Worm (Caenorhabditis elegans) whole organism, L4 larva: ENCODE results near the gene duxl-1.

Experiments
- D1046.2 ChIP-seq: fragments of 200-800 bp; sonication (Bioruptor generic); IDR thresholded peaks from 2 replicates; pipeline ENCODE4 v1.3.6; 2022; ENCODE audit warnings: missing genetic modification characterization, missing compliant biosample characterization
- F10B5.3 ChIP-seq: sonication (generic microtip); optimal IDR thresholded peaks from 2 replicates; lab custom pipeline; 2016; ENCODE audit warnings: mild to moderate bottlenecking, missing genetic modification characterization, missing compliant biosample characterization
- F37D6.2 ChIP-seq: sonication (generic microtip); optimal IDR thresholded peaks from 2 replicates; lab custom pipeline; 2016; ENCODE audit warnings: mild to moderate bottlenecking, missing genetic modification characterization, missing compliant biosample characterization
- T20F7.1 ChIP-seq: fragments of 200-800 bp; sonication (Bioruptor generic); optimal IDR thresholded peaks from 2 replicates; lab custom pipeline; 2018; ENCODE audit warnings: mild to moderate bottlenecking, missing genetic modification characterization, missing compliant biosample characterization
- ama-1 ChIP-seq: fragments of 150-350 bp; optimal IDR thresholded peaks from 2 replicates; lab custom pipeline; 2014; ENCODE audit warnings: inconsistent platforms, mixed read lengths
- ces-1 ChIP-seq: fragments of 150-350 bp; sonication (generic microtip); optimal IDR thresholded peaks from 4 replicates; lab custom pipeline; 2014; ENCODE audit warnings: missing biosample characterization, missing genetic modification reagents, missing genetic modification characterization
- ctbp-1 ChIP-seq: fragments of 200-800 bp; sonication (Bioruptor generic); IDR thresholded peaks from 2 replicates; pipeline ENCODE4 v1.3.6; 2022; ENCODE audit warnings: missing genetic modification reagents, missing genetic modification characterization, missing compliant biosample characterization
- daf-12 ChIP-seq: fragments of 150-350 bp; optimal IDR thresholded peaks from 2 replicates; lab custom pipeline; 2014; ENCODE audit warnings: missing biosample characterization, missing genetic modification reagents, missing genetic modification characterization
- dve-1 ChIP-seq: sonication (generic microtip); optimal IDR thresholded peaks from 2 replicates; lab custom pipeline; 2017; ENCODE audit warnings: antibody characterized with exemption, mild to moderate bottlenecking, missing genetic modification characterization, missing compliant biosample characterization; ENCODE audit not compliant: insufficient read depth
- lim-7 ChIP-seq: fragments of 200-800 bp; sonication (Bioruptor generic); IDR thresholded peaks from 2 replicates; pipeline ENCODE4 v1.3.6; 2022; ENCODE audit warnings: missing genetic modification characterization, missing compliant biosample characterization
- lin-13 ChIP-seq: fragments of 150-350 bp; optimal IDR thresholded peaks from 2 replicates; lab custom pipeline; 2014; ENCODE audit warnings: missing biosample characterization, missing genetic modification reagents, missing genetic modification characterization
- nhr-28 ChIP-seq: fragments of 150-350 bp; optimal IDR thresholded peaks from 2 replicates; lab custom pipeline; 2014; ENCODE audit warnings: missing biosample characterization, missing genetic modification characterization
- sdz-12 ChIP-seq: fragments of 200-800 bp; sonication (Bioruptor generic); optimal IDR thresholded peaks from 2 replicates; lab custom pipeline; 2018; ENCODE audit warnings: mild to moderate bottlenecking, missing genetic modification characterization, missing compliant biosample characterization

- no peak for TF ChIP-seq T20F7.1
- TF ChIP-seq sdz-12 = no peak
- no peak for TF ChIP-seq lim-7 (GFP tag; lab: Robert Waterston, UW)
- no peak for TF ChIP-seq F10B5.3
- TF ChIP-seq daf-12 (tag; lab: Kevin White, UChicago) = no peak
- TF ChIP-seq ctbp-1 (GFP tag; lab: Robert Waterston, UW) = no peak
- no peak for TF ChIP-seq dve-1 (tag; lab: Kevin White, UChicago)
- TF ChIP-seq ces-1 (GFP tag; lab: Kevin White, UChicago) = no peak
- no peak for TF ChIP-seq lin-13
- TF ChIP-seq D1046.2 (GFP tag; lab: Robert Waterston, UW) = no peak
- TF ChIP-seq F37D6.2 = no peak
- no peak for TF ChIP-seq ama-1
- no peak for TF ChIP-seq nhr-28 (tag; lab: Kevin White, UChicago)
These were observed 12.6 kb downstream of the duxl-1 start, which contains the start of gene fbxb-17 for ce11 chrII:1676088-1676487.
